Fruit fly (Drosophila melanogaster) whole organism, embryonic: ENCODE results near the gene Cep290.

ENCODE experiments used
- ATbp ChIP-seq: fragments of 200-800 bp; sonication (Bioruptor generic); optimal IDR thresholded peaks from 2 replicates; lab custom pipeline; 2017; ENCODE audit warnings: missing biosample characterization, mild to moderate bottlenecking, missing genetic modification characterization, missing genetic modification reagents
- Ada2b ChIP-seq: fragments of 200-800 bp; sonication (Bioruptor generic); IDR thresholded peaks from 2 replicates; pipeline ENCODE4 v1.3.6; 2022; ENCODE audit warnings: missing biosample characterization, missing genetic modification characterization
- Adf1 ChIP-seq: fragments of 200-800 bp; sonication (Bioruptor generic); IDR thresholded peaks from 2 replicates; pipeline ENCODE4 v1.3.6; 2022; ENCODE audit warnings: missing biosample characterization, missing genetic modification characterization
- Asciz ChIP-seq: fragments of 200-800 bp; sonication (Bioruptor generic); optimal IDR thresholded peaks from 2 replicates; lab custom pipeline; 2017; ENCODE audit warnings: missing biosample characterization, mild to moderate bottlenecking, missing genetic modification characterization, missing genetic modification reagents
- Awh ChIP-seq: fragments of 200-800 bp; sonication (Bioruptor generic); IDR thresholded peaks from 2 replicates; pipeline ENCODE4, ENCODE4 v1.3.6; 2022; ENCODE audit warnings: missing biosample characterization, missing genetic modification characterization
- Bdp1 ChIP-seq: fragments of 200-800 bp; sonication (Bioruptor generic); optimal IDR thresholded peaks from 3 replicates; lab custom pipeline; 2016; ENCODE audit warnings: missing biosample characterization, missing genetic modification characterization
- CG11695 ChIP-seq: fragments of 200-800 bp; sonication (Bioruptor generic); IDR thresholded peaks from 3 replicates; pipeline ENCODE4 v1.3.6; 2022; ENCODE audit warnings: missing biosample characterization, missing genetic modification characterization
- CG11723 ChIP-seq: fragments of 200-800 bp; sonication (Bioruptor generic); optimal IDR thresholded peaks from 2 replicates; lab custom pipeline; 2017; ENCODE audit warnings: missing biosample characterization, mild to moderate bottlenecking, missing genetic modification characterization
- CG12299 ChIP-seq: fragments of 200-800 bp; sonication (Bioruptor generic); optimal IDR thresholded peaks from 2 replicates; lab custom pipeline; 2018; ENCODE audit warnings: missing biosample characterization, mild to moderate bottlenecking, missing genetic modification characterization
- CG1233 ChIP-seq: fragments of 200-800 bp; sonication (Bioruptor generic); optimal IDR thresholded peaks from 4 replicates; lab custom pipeline; 2018; ENCODE audit warnings: missing biosample characterization, mild to moderate bottlenecking, missing genetic modification characterization
- CG14667 ChIP-seq: fragments of 200-800 bp; sonication (Bioruptor generic); IDR thresholded peaks from 2 replicates; pipeline ENCODE4 v1.3.6; 2022; ENCODE audit warnings: missing biosample characterization, missing genetic modification characterization
- CG14860 ChIP-seq: fragments of 200-800 bp; sonication (Bioruptor generic); IDR thresholded peaks from 3 replicates; pipeline ENCODE4 v1.3.6; 2022; ENCODE audit warnings: missing biosample characterization, missing genetic modification characterization; ENCODE audit not compliant: partially characterized antibody
- CG15269 ChIP-seq: fragments of 200-800 bp; sonication (Bioruptor generic); optimal IDR thresholded peaks from 2 replicates; lab custom pipeline; 2018; ENCODE audit warnings: missing biosample characterization, mild to moderate bottlenecking, missing genetic modification characterization, moderate library complexity
- CG1603 ChIP-seq: fragments of 200-800 bp; sonication (Bioruptor generic); optimal IDR thresholded peaks from 2 replicates; lab custom pipeline; 2019; ENCODE audit warnings: missing biosample characterization, mild to moderate bottlenecking, missing genetic modification characterization, moderate library complexity
- CG17385 ChIP-seq: fragments of 200-800 bp; sonication (Bioruptor generic); optimal IDR thresholded peaks from 3 replicates; lab custom pipeline; 2018; ENCODE audit warnings: missing biosample characterization, mild to moderate bottlenecking, missing genetic modification characterization
- CG18476 ChIP-seq: fragments of 200-800 bp; sonication (Bioruptor generic); optimal IDR thresholded peaks from 2 replicates; lab custom pipeline; 2016; ENCODE audit warnings: missing biosample characterization, mild to moderate bottlenecking, missing genetic modification characterization
- CG6254 ChIP-seq: fragments of 200-800 bp; sonication (Bioruptor generic); optimal IDR thresholded peaks from 3 replicates; lab custom pipeline; 2017; ENCODE audit warnings: mild to moderate bottlenecking, missing biosample characterization, missing genetic modification reagents, missing genetic modification characterization
- CG6689 ChIP-seq: fragments of 200-800 bp; sonication (Bioruptor generic); IDR thresholded peaks from 2 replicates; pipeline ENCODE4 v1.3.6; 2022; ENCODE audit warnings: missing biosample characterization, missing genetic modification characterization
- CG7839 ChIP-seq: fragments of 200-800 bp; sonication (Bioruptor generic); optimal IDR thresholded peaks from 3 replicates; lab custom pipeline; 2018; ENCODE audit warnings: missing biosample characterization, mild to moderate bottlenecking, missing genetic modification characterization, moderate library complexity
- CG7928 ChIP-seq: fragments of 200-800 bp; sonication (Bioruptor generic); optimal IDR thresholded peaks from 2 replicates; lab custom pipeline; 2017; ENCODE audit warnings: missing biosample characterization, mild to moderate bottlenecking, missing genetic modification characterization
- Dfd ChIP-seq, 2 experiments: fragments of >200 bp; optimal IDR thresholded peaks; 2 replicates each; lab custom pipeline; 2017; ENCODE audit warnings: missing biosample characterization in 2 of 2, missing genetic modification characterization in 2 of 2
- Ets65A ChIP-seq: fragments of 200-800 bp; sonication (Bioruptor generic); peaks from one replicate; lab custom pipeline; 2016; ENCODE audit warnings: missing biosample characterization, missing genetic modification characterization
- MTF-1 ChIP-seq: fragments of 200-800 bp; sonication (Bioruptor generic); optimal IDR thresholded peaks from 2 replicates; lab custom pipeline; 2018; ENCODE audit warnings: missing biosample characterization, mild to moderate bottlenecking, missing genetic modification characterization, borderline replicate concordance
- Med ChIP-seq: fragments of 200-800 bp; sonication (Bioruptor generic); peaks from one replicate; lab custom pipeline; 2016; ENCODE audit warnings: missing biosample characterization, missing genetic modification characterization, mild to moderate bottlenecking, inconsistent platforms, moderate library complexity
- Mrtf ChIP-seq: fragments of 200-800 bp; sonication (Bioruptor generic); IDR thresholded peaks from 3 replicates; pipeline ENCODE4 v1.3.6; 2022; ENCODE audit warnings: missing biosample characterization, missing genetic modification characterization
- Myb ChIP-seq: fragments of 200-800 bp; sonication (Bioruptor generic); optimal IDR thresholded peaks from 2 replicates; lab custom pipeline; 2016; ENCODE audit warnings: missing biosample characterization, missing genetic modification characterization
- Optix ChIP-seq: fragments of 200-800 bp; sonication (Bioruptor generic); IDR thresholded peaks from 3 replicates; pipeline ENCODE4 v1.3.6; 2022; ENCODE audit warnings: missing biosample characterization, missing genetic modification characterization
- Six4 ChIP-seq: fragments of 200-800 bp; sonication (Bioruptor generic); optimal IDR thresholded peaks from 2 replicates; lab custom pipeline; 2016; ENCODE audit warnings: missing biosample characterization, missing genetic modification characterization
- Trl ChIP-seq, 3 experiments: fragments of >200 bp in 2 of 3; fragments of 200-800 bp in 1 of 3; sonication (Bioruptor generic) in 1 of 3; optimal IDR thresholded peaks; 2 replicates in 1 of 3; 3 replicates in 2 of 3; lab custom pipeline; 2016 to 2017; ENCODE audit warnings: missing biosample characterization in 1 of 3, missing genetic modification characterization in 1 of 3
- Xbp1 ChIP-seq: fragments of 200-800 bp; sonication (Bioruptor generic); optimal IDR thresholded peaks from 3 replicates; lab custom pipeline; 2016; ENCODE audit warnings: missing biosample characterization, mild to moderate bottlenecking, missing genetic modification characterization
- bigmax ChIP-seq: fragments of 200-800 bp; sonication (Bioruptor generic); optimal IDR thresholded peaks from 2 replicates; lab custom pipeline; 2018; ENCODE audit warnings: missing biosample characterization, mild to moderate bottlenecking, missing genetic modification characterization
- crp ChIP-seq, 2 experiments: fragments of 200-800 bp; sonication (Bioruptor generic); optimal IDR thresholded peaks; 2 replicates in 1 of 2; 3 replicates in 1 of 2; lab custom pipeline; 2017; ENCODE audit warnings: missing biosample characterization in 2 of 2, missing genetic modification characterization in 2 of 2, mild to moderate bottlenecking in 1 of 2, moderate library complexity in 1 of 2
- fd102C ChIP-seq: fragments of 200-800 bp; sonication (Bioruptor generic); optimal IDR thresholded peaks from 2 replicates; lab custom pipeline; 2018; ENCODE audit warnings: missing biosample characterization, mild to moderate bottlenecking, missing genetic modification characterization, moderate library complexity
- gem ChIP-seq: fragments of 200-800 bp; sonication (Bioruptor generic); optimal IDR thresholded peaks from 2 replicates; lab custom pipeline; 2019; ENCODE audit warnings: missing biosample characterization, mild to moderate bottlenecking, missing genetic modification characterization, moderate library complexity
- grn ChIP-seq: fragments of 200-800 bp; sonication (Bioruptor generic); optimal IDR thresholded peaks from 3 replicates; lab custom pipeline; 2017; ENCODE audit warnings: missing biosample characterization, missing genetic modification characterization
- gro ChIP-seq: fragments of 200-800 bp; sonication (Bioruptor generic); optimal IDR thresholded peaks from 2 replicates; lab custom pipeline; 2016; ENCODE audit warnings: missing biosample characterization, missing genetic modification characterization
- h ChIP-seq: fragments of >200 bp; optimal IDR thresholded peaks from 2 replicates; lab custom pipeline; 2017
- hbn ChIP-seq: fragments of 200-800 bp; sonication (Bioruptor generic); IDR thresholded peaks from 2 replicates; pipeline ENCODE4 v1.3.6; 2022; ENCODE audit warnings: missing biosample characterization, missing genetic modification characterization; ENCODE audit not compliant: partially characterized antibody
- mld ChIP-seq: fragments of 200-800 bp; sonication (Bioruptor generic); IDR thresholded peaks from 3 replicates; pipeline ENCODE4 v1.3.6; 2022; ENCODE audit warnings: missing biosample characterization, missing genetic modification characterization; ENCODE audit not compliant: partially characterized antibody
- org-1 ChIP-seq: fragments of 200-800 bp; sonication (Bioruptor generic); optimal IDR thresholded peaks from 2 replicates; lab custom pipeline; 2017; ENCODE audit warnings: missing biosample characterization, missing genetic modification characterization
- pho ChIP-seq: fragments of 200-800 bp; sonication (Bioruptor generic); optimal IDR thresholded peaks from 2 replicates; lab custom pipeline; 2016; ENCODE audit warnings: missing biosample characterization, missing genetic modification characterization
- phol ChIP-seq: fragments of 200-800 bp; sonication (Bioruptor generic); optimal IDR thresholded peaks from 3 replicates; lab custom pipeline; 2018; ENCODE audit warnings: missing biosample characterization, mild to moderate bottlenecking, missing genetic modification characterization, moderate library complexity
- run ChIP-seq: fragments of 200-800 bp; sonication (Bioruptor generic); optimal IDR thresholded peaks from 3 replicates; lab custom pipeline; 2018; ENCODE audit warnings: missing biosample characterization, mild to moderate bottlenecking, missing genetic modification characterization
- seq ChIP-seq: fragments of 200-800 bp; sonication (Bioruptor generic); IDR thresholded peaks from 2 replicates; pipeline ENCODE4 v1.3.6; 2022; ENCODE audit warnings: missing biosample characterization, missing genetic modification characterization
- slp2 ChIP-seq: fragments of 200-800 bp; sonication (Bioruptor generic); optimal IDR thresholded peaks from 2 replicates; lab custom pipeline; 2016; ENCODE audit warnings: missing biosample characterization, missing genetic modification characterization
- sr ChIP-seq: fragments of 200-800 bp; sonication (Bioruptor generic); IDR thresholded peaks from 3 replicates; pipeline ENCODE4 v1.3.6; 2022; ENCODE audit warnings: missing biosample characterization, missing genetic modification characterization
- tll ChIP-seq, 2 experiments: fragments of 200-800 bp in 1 of 2; fragments of >200 bp in 1 of 2; sonication (Bioruptor generic) in 1 of 2; optimal IDR thresholded peaks; 2 replicates each; lab custom pipeline; 2017 to 2019; ENCODE audit warnings: missing biosample characterization in 2 of 2, missing genetic modification characterization in 2 of 2, mild to moderate bottlenecking in 1 of 2, moderate library complexity in 1 of 2
- trem ChIP-seq: fragments of 200-800 bp; optimal IDR thresholded peaks from 3 replicates; lab custom pipeline; 2019; ENCODE audit warnings: missing biosample characterization, mild to moderate bottlenecking, missing genetic modification characterization, moderate library complexity
- wek ChIP-seq: fragments of 200-800 bp; sonication (Bioruptor generic); optimal IDR thresholded peaks from 3 replicates; lab custom pipeline; 2018; ENCODE audit warnings: missing biosample characterization, mild to moderate bottlenecking, missing genetic modification characterization, moderate library complexity

The Cep290 gene

dm6 chr3L:881496-882235 is 37.9 kb downstream of the Cep290 start, which contains the start of gene CG13907 (continued):
- no peak for TF ChIP-seq org-1 (GFP tag; lab: Kevin White, UChicago)
- TF ChIP-seq Ets65A (GFP tag; lab: Kevin White, UChicago): no peak
- no peak for TF ChIP-seq CG11695 (GFP tag; lab: Robert Waterston, UW)
- no peak for TF ChIP-seq gro (GFP tag; lab: Kevin White, UChicago)
- no peak for TF ChIP-seq CG14860 (GFP tag; lab: Robert Waterston, UW)
- no peak for TF ChIP-seq Asciz (GFP tag; lab: Kevin White, UChicago)
- 0 out of 2 replicates have a peak, but pooled peaks have one; percentile 5 for TF ChIP-seq Adf1 (GFP tag; lab: Robert Waterston, UW)
- no peak for TF ChIP-seq CG7839 (tag; lab: Kevin White, UChicago)
- TF ChIP-seq h (lab: Kevin White, UChicago): no peak
- no peak for TF ChIP-seq gem
- TF ChIP-seq bigmax (GFP tag; lab: Kevin White, UChicago): no peak
- TF ChIP-seq Six4 (GFP tag; lab: Kevin White, UChicago): no peak
- TF ChIP-seq mld: no peak
- TF ChIP-seq Ada2b: no peak
- no peak for TF ChIP-seq Optix (GFP tag; lab: Robert Waterston, UW)
- peak; percentile 26 for TF ChIP-seq MTF-1 (GFP tag; lab: Kevin White, UChicago)
- TF ChIP-seq seq: no peak; the same call in 1 of the 2 replicates
- peak; percentile 16 for TF ChIP-seq CG17385 (GFP tag; lab: Kevin White, UChicago)
- TF ChIP-seq wek (GFP tag; lab: Kevin White, UChicago): peak; percentile 49
- TF ChIP-seq CG14667: no peak
- TF ChIP-seq CG6689 (GFP tag; lab: Robert Waterston, UW): no peak
- TF ChIP-seq CG6254 (GFP tag; lab: Kevin White, UChicago): no peak
- TF ChIP-seq grn (GFP tag; lab: Kevin White, UChicago): no peak
- no peak for TF ChIP-seq trem (tag; lab: Kevin White, UChicago)
- no peak for TF ChIP-seq run (tag; lab: Kevin White, UChicago)
- no peak for TF ChIP-seq CG11723 (GFP tag; lab: Kevin White, UChicago)
- no peak for TF ChIP-seq CG15269 (tag; lab: Kevin White, UChicago)
- no peak for TF ChIP-seq tll (GFP tag; optimal IDR thresholded peaks at IDR 0.05; lab: Kevin White, UChicago)
- no peak for TF ChIP-seq Dfd (GFP tag; optimal IDR thresholded peaks at IDR 0.05; lab: Kevin White, UChicago)
- TF ChIP-seq CG1603 (tag; lab: Kevin White, UChicago): no peak
- peak; percentile 78 for TF ChIP-seq Med (GFP tag; lab: Kevin White, UChicago)
- TF ChIP-seq CG1233 (GFP tag; lab: Kevin White, UChicago): no peak
- TF ChIP-seq Myb (GFP tag; lab: Kevin White, UChicago): no peak
- TF ChIP-seq Xbp1: no peak
- TF ChIP-seq Trl (optimal IDR thresholded peaks at IDR 0.05; lab: Kevin White, UChicago): peak; percentile 87 to 93
- TF ChIP-seq Trl (GFP tag; optimal IDR thresholded peaks at IDR 0.05; lab: Kevin White, UChicago): peak; percentile 40
- TF ChIP-seq Mrtf (GFP tag; lab: Robert Waterston, UW): no peak
- no peak for TF ChIP-seq Bdp1 (GFP tag; lab: Kevin White, UChicago)
- no peak for TF ChIP-seq CG12299 (tag; lab: Kevin White, UChicago)
- TF ChIP-seq phol (tag; lab: Kevin White, UChicago): no peak
- TF ChIP-seq pho: no peak
- TF ChIP-seq hbn (GFP tag; lab: Robert Waterston, UW): peak; percentile 43; the same call in 1 of the 2 replicates
- no peak for TF ChIP-seq sr (GFP tag; lab: Robert Waterston, UW)
- peak in 1 of 2 experiments; percentile 67 for TF ChIP-seq crp (GFP tag; optimal IDR thresholded peaks at IDR 0.05; lab: Kevin White, UChicago)
- no peak for TF ChIP-seq slp2 (GFP tag; lab: Kevin White, UChicago)
- TF ChIP-seq CG7928 (GFP tag; lab: Kevin White, UChicago): no peak
- TF ChIP-seq CG18476 (GFP tag; lab: Kevin White, UChicago): no peak
- no peak for TF ChIP-seq fd102C (GFP tag; lab: Kevin White, UChicago)
- TF ChIP-seq ATbp (GFP tag; lab: Kevin White, UChicago): peak; percentile 47
- TF ChIP-seq Awh (GFP tag; lab: Robert Waterston, UW): 0 out of 2 replicates have a peak, but pooled peaks have one; percentile 5
